Fruit fly (Drosophila melanogaster): ENCODE data around the gene gudu.
A peak's percentile ranks its signal among the peaks of the same experiment; 100 is the strongest.

The gudu gene

dm6 chr2L:7387813-7388558 is at the start of gene gudu, which contains the start of gene CG5149 (continued):
- TF ChIP-seq Eip78C (GFP tag), result no peak
- 0 out of 3 replicates have a peak, but pooled peaks have one; percentile 49 for TF ChIP-seq CG8119 (GFP tag; IDR thresholded peaks at IDR 0.05)
- no peak for TF ChIP-seq Ets21C (GFP tag; optimal IDR thresholded peaks at IDR 0.05)
- no peak for TF ChIP-seq dsx (GFP tag; optimal IDR thresholded peaks at IDR 0.05; ENCODE audit: poor library complexity, severe bottlenecking)
- TF ChIP-seq Sox102F (GFP tag; optimal IDR thresholded peaks at IDR 0.05), result no peak
- no peak for TF ChIP-seq Gug (GFP tag; IDR thresholded peaks at IDR 0.05)
- no peak for TF ChIP-seq Lpt (GFP tag; optimal IDR thresholded peaks at IDR 0.05)
- no peak for TF ChIP-seq CG6792 (GFP tag; optimal IDR thresholded peaks at IDR 0.05)

dm6 chr2L:7339392-7340014 is 48.8 kb upstream of the gudu start:
- TF ChIP-seq lz (GFP tag; optimal IDR thresholded peaks at IDR 0.05) (no peak), CG6276 (GFP tag; optimal IDR thresholded peaks at IDR 0.05) (no peak), CG10631 (GFP tag; optimal IDR thresholded peaks at IDR 0.05) (no peak), svp (GFP tag) (peak; percentile 29), pdm3 (GFP tag; optimal IDR thresholded peaks at IDR 0.05) (no peak), CG6163 (GFP tag; IDR thresholded peaks at IDR 0.05) (0 out of 3 replicates have a peak, but pooled peaks have one; percentile 8), esn (GFP tag; optimal IDR thresholded peaks at IDR 0.05) (no peak), Eip78C (GFP tag) (peak; percentile 26), CG6808 (GFP tag; optimal IDR thresholded peaks at IDR 0.05) (no peak), fkh (GFP tag; optimal IDR thresholded peaks at IDR 0.05) (peak; percentile 85)

dm6 chr2L:7340139-7340538 is 48.2 kb upstream of the gudu start:
- TF ChIP-seq Met (GFP tag; optimal IDR thresholded peaks at IDR 0.05) (no peak), fkh (GFP tag; optimal IDR thresholded peaks at IDR 0.05) (no peak), Hr4 (GFP tag; optimal IDR thresholded peaks at IDR 0.05) (no peak), CG6163 (GFP tag; IDR thresholded peaks at IDR 0.05) (no peak), Gug (GFP tag; IDR thresholded peaks at IDR 0.05) (no peak), CG3032 (tag; optimal IDR thresholded peaks at IDR 0.05) (no peak), CG34406 (GFP tag; optimal IDR thresholded peaks at IDR 0.05) (no peak), Eip78C (GFP tag) (peak; percentile 64), Blimp-1 (GFP tag; optimal IDR thresholded peaks at IDR 0.05) (peak; percentile 19), lz (GFP tag; optimal IDR thresholded peaks at IDR 0.05) (no peak), Hr39 (GFP tag; optimal IDR thresholded peaks at IDR 0.05) (no peak), vri (GFP tag; optimal IDR thresholded peaks at IDR 0.05) (no peak), dac (GFP tag; optimal IDR thresholded peaks at IDR 0.05) (no peak), CG6854 (GFP tag; optimal IDR thresholded peaks at IDR 0.05) (no peak), Sox102F (GFP tag; optimal IDR thresholded peaks at IDR 0.05) (no peak), Eip93F (GFP tag; optimal IDR thresholded peaks at IDR 0.05) (no peak), svp (GFP tag) (no peak)

dm6 chr2L:7352775-7353187 is 35.5 kb upstream of the gudu start:
- TF ChIP-seq cyc (GFP tag; optimal IDR thresholded peaks at IDR 0.05) (no peak), Ets96B (tag; optimal IDR thresholded peaks at IDR 0.05) (no peak), Blimp-1 (GFP tag; optimal IDR thresholded peaks at IDR 0.05) (no peak), CG6854 (GFP tag; optimal IDR thresholded peaks at IDR 0.05) (no peak), svp (GFP tag) (no peak), CG4318 (GFP tag; optimal IDR thresholded peaks at IDR 0.05) (no peak), CG16779 (tag; optimal IDR thresholded peaks at IDR 0.05) (no peak), Hr39 (GFP tag; optimal IDR thresholded peaks at IDR 0.05) (no peak)

dm6 chr2L:7358008-7358582 is 30.2 kb upstream of the gudu start:
- TF ChIP-seq CG4318 (GFP tag; optimal IDR thresholded peaks at IDR 0.05) (peak; percentile 53), CG6792 (GFP tag; optimal IDR thresholded peaks at IDR 0.05) (peak; percentile 94), CG8119 (GFP tag; IDR thresholded peaks at IDR 0.05) (peak; percentile 67), fkh (GFP tag; optimal IDR thresholded peaks at IDR 0.05) (no peak), salr (GFP tag; optimal IDR thresholded peaks at IDR 0.05) (peak; percentile 78 to 95), Hr39 (GFP tag; optimal IDR thresholded peaks at IDR 0.05) (peak; percentile 91), CG6808 (GFP tag; optimal IDR thresholded peaks at IDR 0.05) (peak; percentile 98), esn (GFP tag; optimal IDR thresholded peaks at IDR 0.05) (peak; percentile 91), CG9139 (GFP tag; optimal IDR thresholded peaks at IDR 0.05) (peak; percentile 97), CG8632 (GFP tag; optimal IDR thresholded peaks at IDR 0.05) (peak; percentile 90), net (GFP tag; optimal IDR thresholded peaks at IDR 0.05) (peak; percentile 89), Smox (GFP tag; optimal IDR thresholded peaks at IDR 0.05) (peak; percentile 89), spab (GFP tag; optimal IDR thresholded peaks at IDR 0.05) (peak; percentile 98), CG7368 (GFP tag; optimal IDR thresholded peaks at IDR 0.05) (peak; percentile 89), Hr4 (GFP tag; optimal IDR thresholded peaks at IDR 0.05) (peak; percentile 61), ss (GFP tag; optimal IDR thresholded peaks at IDR 0.05) (peak; percentile 99), dsx (GFP tag; optimal IDR thresholded peaks at IDR 0.05; ENCODE audit: poor library complexity, severe bottlenecking) (peak; percentile 97), CG16779 (tag; optimal IDR thresholded peaks at IDR 0.05) (peak; percentile 86)

All from whole organism, prepupa.